Fruit fly (Drosophila melanogaster) whole organism, embryonic: ENCODE results near the gene CG8149.

Source experiments
- Atf3 ChIP-seq: fragments of 200-800 bp; sonication (Bioruptor generic); optimal IDR thresholded peaks from 3 replicates; lab custom pipeline; 2016; ENCODE audit warnings: missing biosample characterization, missing genetic modification characterization
- CG10959 ChIP-seq: fragments of 200-800 bp; sonication (Bioruptor generic); IDR thresholded peaks from 2 replicates; pipeline ENCODE4 v1.3.6; 2022; ENCODE audit warnings: missing biosample characterization, missing genetic modification characterization
- CG11247 ChIP-seq: fragments of 200-800 bp; sonication (Bioruptor generic); IDR thresholded peaks from 2 replicates; pipeline ENCODE4 v1.3.6; 2022; ENCODE audit warnings: missing biosample characterization, missing genetic modification characterization
- CG11560 ChIP-seq: fragments of 200-800 bp; sonication (Bioruptor generic); IDR thresholded peaks from 3 replicates; pipeline ENCODE4 v1.3.6; 2022; ENCODE audit warnings: missing biosample characterization, missing genetic modification characterization
- CG11695 ChIP-seq: fragments of 200-800 bp; sonication (Bioruptor generic); IDR thresholded peaks from 3 replicates; pipeline ENCODE4 v1.3.6; 2022; ENCODE audit warnings: missing biosample characterization, missing genetic modification characterization
- CG15479 ChIP-seq: fragments of 200-800 bp; sonication (Bioruptor generic); optimal IDR thresholded peaks from 3 replicates; lab custom pipeline; 2019; ENCODE audit warnings: missing biosample characterization, mild to moderate bottlenecking, missing genetic modification characterization, moderate library complexity
- CG17912 ChIP-seq: fragments of 200-800 bp; sonication (Bioruptor generic); optimal IDR thresholded peaks from 2 replicates; lab custom pipeline; 2018; ENCODE audit warnings: missing biosample characterization, mild to moderate bottlenecking, missing genetic modification characterization
- CG18011 ChIP-seq: fragments of 200-800 bp; sonication (Bioruptor generic); optimal IDR thresholded peaks from 2 replicates; lab custom pipeline; 2017; ENCODE audit warnings: missing biosample characterization, missing genetic modification characterization, mild to moderate bottlenecking, moderate library complexity, missing genotype
- CG30020 ChIP-seq: fragments of 200-800 bp; optimal IDR thresholded peaks from 2 replicates; lab custom pipeline; 2019; ENCODE audit warnings: missing biosample characterization, mild to moderate bottlenecking, missing genetic modification characterization, moderate library complexity
- CG33213 ChIP-seq: fragments of 200-800 bp; sonication (Bioruptor generic); optimal IDR thresholded peaks from 3 replicates; lab custom pipeline; 2016; ENCODE audit warnings: missing biosample characterization, missing genetic modification characterization
- CG4360 ChIP-seq: fragments of 200-800 bp; sonication (Bioruptor generic); IDR thresholded peaks from 2 replicates; pipeline ENCODE4 v1.3.6; 2022; ENCODE audit warnings: missing biosample characterization, missing genetic modification characterization
- CG43689 ChIP-seq: fragments of 200-800 bp; sonication (Bioruptor generic); IDR thresholded peaks from 2 replicates; pipeline ENCODE4 v1.3.6; 2022; ENCODE audit warnings: missing biosample characterization, missing genetic modification characterization
- CG6175 ChIP-seq: fragments of 200-800 bp; sonication (Bioruptor generic); IDR thresholded peaks from 3 replicates; pipeline ENCODE4 v1.3.6; 2022; ENCODE audit warnings: missing biosample characterization, missing genetic modification characterization
- CG6683 ChIP-seq: fragments of 200-800 bp; sonication (Bioruptor generic); optimal IDR thresholded peaks from 2 replicates; lab custom pipeline; 2017; ENCODE audit warnings: missing biosample characterization, mild to moderate bottlenecking, missing genetic modification characterization, missing genetic modification reagents
- Chrac-16 ChIP-seq: fragments of 200-800 bp; sonication (Bioruptor generic); optimal IDR thresholded peaks from 3 replicates; lab custom pipeline; 2016; ENCODE audit warnings: missing biosample characterization, missing genetic modification characterization
- Doc3 ChIP-seq: fragments of 200-800 bp; sonication (Bioruptor generic); IDR thresholded peaks from 3 replicates; pipeline ENCODE4 v1.3.6; 2022; ENCODE audit warnings: missing biosample characterization, missing genetic modification characterization; ENCODE audit not compliant: partially characterized antibody
- Drgx ChIP-seq: fragments of 200-800 bp; sonication (Bioruptor generic); IDR thresholded peaks from 2 replicates; pipeline ENCODE4 v1.3.6; 2022; ENCODE audit warnings: missing biosample characterization, missing genetic modification characterization
- Eip74EF ChIP-seq, 2 experiments: fragments of 200-800 bp in 1 of 2; fragments of >200 bp in 1 of 2; sonication (Bioruptor generic) in 1 of 2; optimal IDR thresholded peaks; 2 replicates each; lab custom pipeline; 2017 to 2019; ENCODE audit warnings: missing biosample characterization in 2 of 2, missing genetic modification characterization in 2 of 2, mild to moderate bottlenecking in 1 of 2, moderate library complexity in 1 of 2
- Hr78 ChIP-seq, 2 experiments: fragments of 200-800 bp in 1 of 2; fragments of >200 bp in 1 of 2; sonication (Bioruptor generic) in 1 of 2; optimal IDR thresholded peaks; 2 replicates each; lab custom pipeline; 2017 to 2019; ENCODE audit warnings: missing biosample characterization in 2 of 2, missing genetic modification characterization in 2 of 2, mild to moderate bottlenecking in 1 of 2, moderate library complexity in 1 of 2
- Lhr ChIP-seq: fragments of 200-800 bp; sonication (Bioruptor generic); optimal IDR thresholded peaks from 3 replicates; lab custom pipeline; 2017; ENCODE audit warnings: mild to moderate bottlenecking, missing biosample characterization, missing genetic modification reagents, missing genetic modification characterization
- Myb ChIP-seq: fragments of 200-800 bp; sonication (Bioruptor generic); optimal IDR thresholded peaks from 2 replicates; lab custom pipeline; 2016; ENCODE audit warnings: missing biosample characterization, missing genetic modification characterization
- Ptx1 ChIP-seq: fragments of 200-800 bp; sonication (Bioruptor generic); IDR thresholded peaks from 2 replicates; pipeline ENCODE4 v1.3.6; 2022; ENCODE audit warnings: missing biosample characterization, missing genetic modification characterization
- Scr ChIP-seq: fragments of 200-800 bp; sonication (Bioruptor generic); IDR thresholded peaks from 2 replicates; pipeline ENCODE4 v1.3.6; 2022; ENCODE audit warnings: missing biosample characterization, missing genetic modification characterization; ENCODE audit not compliant: partially characterized antibody
- Trl ChIP-seq, 3 experiments: fragments of >200 bp in 2 of 3; fragments of 200-800 bp in 1 of 3; sonication (Bioruptor generic) in 1 of 3; optimal IDR thresholded peaks; 2 replicates in 1 of 3; 3 replicates in 2 of 3; lab custom pipeline; 2016 to 2017; ENCODE audit warnings: missing biosample characterization in 1 of 3, missing genetic modification characterization in 1 of 3
- ara ChIP-seq: fragments of 200-800 bp; sonication (Bioruptor generic); IDR thresholded peaks from 2 replicates; pipeline ENCODE4 v1.3.6; 2022; ENCODE audit warnings: missing biosample characterization, missing genetic modification characterization
- cas ChIP-seq: fragments of 200-800 bp; sonication (Bioruptor generic); IDR thresholded peaks from 2 replicates; pipeline ENCODE4 v1.3.6; 2022; ENCODE audit warnings: missing biosample characterization, missing genetic modification characterization
- chinmo ChIP-seq: fragments of 200-800 bp; sonication (Bioruptor generic); IDR thresholded peaks from 4 replicates; pipeline ENCODE4 v1.3.6; 2022; ENCODE audit warnings: missing biosample characterization, missing genetic modification characterization; ENCODE audit not compliant: partially characterized antibody
- fu2 ChIP-seq: fragments of 200-800 bp; sonication (Bioruptor generic); optimal IDR thresholded peaks from 2 replicates; lab custom pipeline; 2016; ENCODE audit warnings: missing biosample characterization, missing genetic modification characterization
- h ChIP-seq: fragments of >200 bp; optimal IDR thresholded peaks from 2 replicates; lab custom pipeline; 2017
- hbn ChIP-seq: fragments of 200-800 bp; sonication (Bioruptor generic); IDR thresholded peaks from 2 replicates; pipeline ENCODE4 v1.3.6; 2022; ENCODE audit warnings: missing biosample characterization, missing genetic modification characterization; ENCODE audit not compliant: partially characterized antibody
- kni ChIP-seq: fragments of 200-800 bp; sonication (Bioruptor generic); optimal IDR thresholded peaks from 3 replicates; lab custom pipeline; 2017; ENCODE audit warnings: mild to moderate bottlenecking, missing biosample characterization, missing genetic modification reagents, missing genetic modification characterization
- nom ChIP-seq: fragments of 200-800 bp; sonication (Bioruptor generic); optimal IDR thresholded peaks from 2 replicates; lab custom pipeline; 2017; ENCODE audit warnings: missing biosample characterization, missing genetic modification characterization, mild to moderate bottlenecking, moderate library complexity, missing genetic modification reagents
- oc ChIP-seq: fragments of 200-800 bp; sonication (Bioruptor generic); optimal IDR thresholded peaks from 2 replicates; lab custom pipeline; 2018; ENCODE audit warnings: missing biosample characterization, mild to moderate bottlenecking, missing genetic modification characterization, moderate library complexity
- onecut ChIP-seq: fragments of 200-800 bp; sonication (Bioruptor generic); IDR thresholded peaks from 2 replicates; pipeline ENCODE4 v1.3.6; 2022; ENCODE audit warnings: missing biosample characterization, missing genetic modification characterization
- pfk ChIP-seq: fragments of 200-800 bp; sonication (Bioruptor generic); optimal IDR thresholded peaks from 2 replicates; lab custom pipeline; 2018; ENCODE audit warnings: missing biosample characterization, mild to moderate bottlenecking, missing genetic modification characterization, moderate library complexity
- pzg ChIP-seq: fragments of 200-800 bp; sonication (Bioruptor generic); optimal IDR thresholded peaks from 3 replicates; lab custom pipeline; 2018; ENCODE audit warnings: missing biosample characterization, mild to moderate bottlenecking, missing genetic modification characterization, moderate library complexity
- ro ChIP-seq: fragments of 200-800 bp; sonication (Bioruptor generic); IDR thresholded peaks from 2 replicates; pipeline ENCODE4 v1.3.6; 2022; ENCODE audit warnings: missing biosample characterization, missing genetic modification characterization
- schlank ChIP-seq: fragments of 200-800 bp; sonication (Bioruptor generic); optimal IDR thresholded peaks from 2 replicates; lab custom pipeline; 2018; ENCODE audit warnings: missing biosample characterization, mild to moderate bottlenecking, missing genetic modification characterization
- sens ChIP-seq: fragments of 200-800 bp; sonication (Bioruptor generic); peaks from one replicate; lab custom pipeline; 2016; ENCODE audit warnings: missing biosample characterization, missing genetic modification characterization
- sna ChIP-seq: fragments of 200-800 bp; sonication (Bioruptor generic); IDR thresholded peaks from 2 replicates; pipeline ENCODE4 v1.3.6; 2022; ENCODE audit warnings: missing biosample characterization, missing genetic modification characterization; ENCODE audit not compliant: partially characterized antibody
- sob ChIP-seq: fragments of 200-800 bp; sonication (Bioruptor generic); IDR thresholded peaks from 2 replicates; pipeline ENCODE4 v1.3.6; 2022; ENCODE audit warnings: missing biosample characterization, missing genetic modification characterization
- sqz ChIP-seq: fragments of 200-800 bp; sonication (Bioruptor generic); optimal IDR thresholded peaks from 3 replicates; lab custom pipeline; 2018; ENCODE audit warnings: missing biosample characterization, mild to moderate bottlenecking, missing genetic modification characterization
- sr ChIP-seq: fragments of 200-800 bp; sonication (Bioruptor generic); IDR thresholded peaks from 3 replicates; pipeline ENCODE4 v1.3.6; 2022; ENCODE audit warnings: missing biosample characterization, missing genetic modification characterization
- tna ChIP-seq: fragments of 200-800 bp; sonication (Bioruptor generic); IDR thresholded peaks from 2 replicates; pipeline ENCODE4 v1.3.6; 2022; ENCODE audit warnings: missing biosample characterization, missing genetic modification characterization; ENCODE audit not compliant: partially characterized antibody
- vnd ChIP-seq: fragments of 200-800 bp; sonication (Bioruptor generic); IDR thresholded peaks from 3 replicates; pipeline ENCODE4 v1.3.6; 2022; ENCODE audit warnings: missing biosample characterization, missing genetic modification characterization; ENCODE audit not compliant: partially characterized antibody
- zen ChIP-seq: fragments of 200-800 bp; sonication (Bioruptor generic); optimal IDR thresholded peaks from 3 replicates; lab custom pipeline; 2018; ENCODE audit warnings: missing biosample characterization, mild to moderate bottlenecking, missing genetic modification characterization, moderate library complexity

CG8149 gene

dm6 chr3R:9534595-9535217, 30.2 kb downstream of the CG8149 start (continued):
- TF ChIP-seq nom (GFP tag; lab: Kevin White, UChicago), result peak; percentile 27
- 0 out of 2 replicates have a peak, but pooled peaks have one; percentile 5 for TF ChIP-seq CG10959 (GFP tag; lab: Robert Waterston, UW)
- TF ChIP-seq sr (GFP tag; lab: Robert Waterston, UW), result peak; percentile 81
- no peak for TF ChIP-seq ro
- peak; percentile 11 for TF ChIP-seq sqz
- TF ChIP-seq Hr78 (GFP tag; optimal IDR thresholded peaks at IDR 0.05; lab: Kevin White, UChicago), result peak in 1 of 2 experiments; percentile 61
- TF ChIP-seq Drgx (GFP tag; lab: Robert Waterston, UW), result 0 out of 2 replicates have a peak, but pooled peaks have one; percentile 9
- TF ChIP-seq chinmo (GFP tag; lab: Robert Waterston, UW), result peak; percentile 91; the same call in 2 of the 4 replicates
- TF ChIP-seq CG4360 (GFP tag; lab: Robert Waterston, UW), result peak; percentile 69
- TF ChIP-seq Trl (optimal IDR thresholded peaks at IDR 0.05; lab: Kevin White, UChicago), result peak; percentile 78 to 91
- no peak for TF ChIP-seq Trl (GFP tag; optimal IDR thresholded peaks at IDR 0.05; lab: Kevin White, UChicago)

dm6 chr3R:9543495-9544180, 39.2 kb downstream of the CG8149 start:
- TF ChIP-seq CG17912 (GFP tag; lab: Kevin White, UChicago) (no peak), Eip74EF (GFP tag; optimal IDR thresholded peaks at IDR 0.05; lab: Kevin White, UChicago) (peak in 1 of 2 experiments; percentile 48), CG33213 (peak; percentile 40), schlank (tag; lab: Kevin White, UChicago) (no peak), CG6683 (GFP tag; lab: Kevin White, UChicago) (no peak), Doc3 (GFP tag; lab: Robert Waterston, UW) (no peak), pzg (GFP tag; lab: Kevin White, UChicago) (peak; percentile 13), h (no peak), sna (GFP tag; lab: Robert Waterston, UW) (no peak), hbn (GFP tag; lab: Robert Waterston, UW) (no peak), sens (GFP tag; lab: Kevin White, UChicago) (peak; percentile 79), cas (GFP tag; lab: Robert Waterston, UW) (no peak), pfk (GFP tag; lab: Kevin White, UChicago) (peak; percentile 27), Myb (GFP tag; lab: Kevin White, UChicago) (peak; percentile 65), Atf3 (GFP tag; lab: Kevin White, UChicago) (no peak), Trl (optimal IDR thresholded peaks at IDR 0.05; lab: Kevin White, UChicago) (peak; percentile 59 to 81), Trl (GFP tag; optimal IDR thresholded peaks at IDR 0.05; lab: Kevin White, UChicago) (no peak), fu2 (GFP tag; lab: Kevin White, UChicago) (no peak), CG11247 (GFP tag; lab: Robert Waterston, UW) (no peak), zen (tag; lab: Kevin White, UChicago) (no peak), CG18011 (GFP tag; lab: Kevin White, UChicago) (no peak), vnd (no peak), Chrac-16 (GFP tag; lab: Kevin White, UChicago) (no peak), tna (no peak), CG43689 (GFP tag; lab: Robert Waterston, UW) (no peak), oc (tag; lab: Kevin White, UChicago) (no peak), sob (GFP tag; lab: Robert Waterston, UW) (no peak), Scr (GFP tag; lab: Robert Waterston, UW) (no peak), CG11560 (tag; lab: Robert Waterston, UW) (no peak), CG6175 (GFP tag; lab: Robert Waterston, UW) (no peak), Ptx1 (GFP tag; lab: Robert Waterston, UW) (no peak), CG11695 (GFP tag; lab: Robert Waterston, UW) (0 out of 3 replicates have a peak, but pooled peaks have one; percentile 6), onecut (GFP tag; lab: Robert Waterston, UW) (no peak), ara (GFP tag; lab: Robert Waterston, UW) (no peak), Lhr (peak; percentile 72), CG15479 (GFP tag; lab: Kevin White, UChicago) (no peak), kni (GFP tag; lab: Kevin White, UChicago) (no peak), CG30020 (tag; lab: Kevin White, UChicago) (peak; percentile 78)
